Worm (Caenorhabditis elegans) whole organism, young adult: ENCODE measurements around the gene tceb-3.

Experiments
- Y79H2A.3 ChIP-seq: fragments of 200-800 bp; sonication (Bioruptor generic); conservative IDR thresholded peaks from 2 replicates; pipeline ENCODE4 v1.3.6; 2022; ENCODE audit warnings: missing genetic modification reagents, missing genetic modification characterization, missing compliant biosample characterization
- ama-1 ChIP-seq, 3 experiments: fragments of 150-350 bp in 1 of 3; sonication (generic microtip) in 2 of 3; optimal IDR thresholded peaks; 2 replicates each; lab custom pipeline; 2014 to 2018; ENCODE audit warnings: missing biosample characterization in 2 of 3, missing genetic modification characterization in 2 of 3, missing genetic modification reagents in 2 of 3
- aptf-2 ChIP-seq: fragments of 200-800 bp; sonication (Bioruptor generic); conservative IDR thresholded peaks from 2 replicates; pipeline ENCODE4 v1.3.6; 2022; ENCODE audit warnings: missing genetic modification reagents, missing genetic modification characterization, missing compliant biosample characterization
- snpc-4 ChIP-seq, 5 experiments: fragments of 150-350 bp in 1 of 5; sonication (generic microtip) in 4 of 5; optimal IDR thresholded peaks; 2 replicates each; lab custom pipeline; 2014 to 2018; ENCODE audit warnings: missing genetic modification characterization in 5 of 5, missing biosample characterization in 3 of 5, antibody characterized with exemption in 2 of 5, mild to moderate bottlenecking in 2 of 5, missing compliant biosample characterization in 2 of 5, missing genotype in 2 of 5, moderate library complexity in 2 of 5, missing genetic modification reagents in 1 of 5
- unc-130 ChIP-seq: sonication (generic microtip); optimal IDR thresholded peaks from 2 replicates; lab custom pipeline; 2016; ENCODE audit warnings: missing genetic modification reagents, missing genetic modification characterization, missing compliant biosample characterization
- ztf-3 ChIP-seq: fragments of 200-800 bp; sonication (Bioruptor generic); optimal IDR thresholded peaks from 2 replicates; lab custom pipeline; 2018; ENCODE audit warnings: mild to moderate bottlenecking, missing genetic modification characterization, missing compliant biosample characterization

ce11 chrII:10959676-10960075, 12.5 kb upstream of the tceb-3 start:
- TF ChIP-seq ama-1 (optimal IDR thresholded peaks at IDR 0.05; lab: Kevin White, UChicago) = no peak
- no peak for TF ChIP-seq ama-1 (GFP tag; optimal IDR thresholded peaks at IDR 0.05; lab: Kevin White, UChicago)
- no peak for TF ChIP-seq Y79H2A.3 (GFP tag; lab: Robert Waterston, UW)
- no peak for TF ChIP-seq ztf-3 (GFP tag; lab: Kevin White, UChicago)
- TF ChIP-seq aptf-2 = no peak
- no peak for TF ChIP-seq snpc-4 (GFP tag; optimal IDR thresholded peaks at IDR 0.05; lab: Kevin White, UChicago)
- no peak for TF ChIP-seq snpc-4 (tag; optimal IDR thresholded peaks at IDR 0.05; lab: Kevin White, UChicago)
- TF ChIP-seq unc-130 (GFP tag; lab: Kevin White, UChicago) = no peak
